Worm (Caenorhabditis elegans): ENCODE results near the gene T10B5.8.

T10B5.8 gene

DNA sequence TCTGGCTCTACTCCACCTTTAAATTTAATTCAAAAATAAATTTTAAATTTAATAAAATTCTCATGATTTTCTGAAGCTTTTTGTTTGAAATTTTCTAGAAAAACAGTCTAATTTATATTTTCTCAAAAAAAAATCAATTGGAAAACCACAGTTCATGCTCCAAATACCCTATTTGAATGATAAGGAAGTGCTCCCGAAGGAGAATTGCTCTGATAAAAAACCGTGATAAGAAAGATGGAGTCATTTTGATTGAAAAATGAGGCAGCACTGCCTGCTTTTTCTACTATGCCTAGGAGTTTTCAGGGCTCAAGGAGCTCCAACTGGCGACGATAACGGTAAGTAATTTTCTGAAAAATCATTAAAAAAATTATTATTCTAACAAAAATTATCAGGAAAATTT lies 4.1 kb downstream of the T10B5.8 start, which contains the start of gene T10B5.7:
TSS of gene T10B5.7 (plus strand) at position 225 of the 400 bp plus-strand sequence.
- TF ChIP-seq mml-1 (tag; optimal IDR thresholded peaks at IDR 0.05) (no peak), ztf-11 (tag; optimal IDR thresholded peaks at IDR 0.05) (no peak), elt-2 (tag; optimal IDR thresholded peaks at IDR 0.05) (peak; percentile 78), pqm-1 (tag; optimal IDR thresholded peaks at IDR 0.05) (peak; percentile 46), nhr-77 (tag; optimal IDR thresholded peaks at IDR 0.05) (no peak)

DNA sequence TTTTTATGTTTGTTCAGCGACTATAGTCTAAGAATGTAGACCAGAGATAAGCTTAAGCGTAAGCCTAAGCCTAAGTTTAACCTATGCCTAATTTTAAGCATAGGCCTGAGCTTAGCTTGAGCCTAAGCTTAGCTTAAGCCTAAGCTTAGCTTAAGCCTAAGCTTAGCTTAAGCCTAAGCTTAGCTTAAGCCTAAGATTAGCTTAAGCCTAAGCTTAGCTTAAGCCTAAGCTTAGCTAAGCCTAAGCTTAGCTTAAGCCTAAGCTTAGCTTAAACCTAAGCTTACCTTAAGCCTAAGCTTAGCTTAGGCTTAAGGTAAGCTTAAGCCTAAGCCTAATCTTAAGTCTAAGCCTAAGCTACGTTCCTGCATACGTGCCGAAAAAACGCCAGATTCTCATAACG lies 6.7 kb downstream of the T10B5.8 start:
- TF ChIP-seq pqm-1 (tag; optimal IDR thresholded peaks at IDR 0.05): no peak
- no peak for TF ChIP-seq tbx-2 (tag; optimal IDR thresholded peaks at IDR 0.05)
- no peak for TF ChIP-seq eor-1 (tag; optimal IDR thresholded peaks at IDR 0.05)
- TF ChIP-seq daf-12 (tag; optimal IDR thresholded peaks at IDR 0.05): no peak
- TF ChIP-seq sea-2 (GFP tag; optimal IDR thresholded peaks at IDR 0.05): no peak
- TF ChIP-seq fkh-2 (tag; optimal IDR thresholded peaks at IDR 0.05): no peak
- no peak for TF ChIP-seq nhr-12 (tag; optimal IDR thresholded peaks at IDR 0.05)
- TF ChIP-seq mml-1 (tag; optimal IDR thresholded peaks at IDR 0.05): no peak
- no peak for TF ChIP-seq nhr-28 (tag; optimal IDR thresholded peaks at IDR 0.05)
- no peak for TF ChIP-seq nhr-23 (tag; optimal IDR thresholded peaks at IDR 0.05)
- TF ChIP-seq nhr-67 (tag; optimal IDR thresholded peaks at IDR 0.05): no peak
- TF ChIP-seq nhr-76 (tag; optimal IDR thresholded peaks at IDR 0.05): no peak

DNA sequence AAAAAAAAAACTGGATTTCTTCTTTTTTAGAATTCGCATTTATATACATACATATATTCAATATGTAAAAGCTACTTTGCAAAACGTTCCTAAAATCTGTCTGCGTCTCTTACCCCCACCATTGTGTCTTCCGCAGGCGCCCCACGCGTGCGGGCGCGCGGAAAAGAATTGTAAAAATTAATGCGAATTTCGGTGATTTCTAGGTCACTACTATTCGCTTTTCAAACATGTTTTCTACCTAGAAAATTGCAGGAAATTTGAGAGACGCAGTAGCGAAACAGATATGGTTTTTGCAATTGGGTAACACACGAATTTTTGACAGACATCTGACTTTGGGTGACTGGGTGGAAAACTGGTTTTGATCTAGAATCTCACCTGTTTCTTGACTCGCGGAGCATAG lies 13.2 kb downstream of the T10B5.8 start:
- TF ChIP-seq nhr-23 (tag; optimal IDR thresholded peaks at IDR 0.05) (peak; percentile 90), lin-39 (tag; optimal IDR thresholded peaks at IDR 0.05) (peak; percentile 3), nhr-237 (tag; optimal IDR thresholded peaks at IDR 0.05) (no peak), ceh-9 (tag; optimal IDR thresholded peaks at IDR 0.05) (no peak), ztf-11 (tag; optimal IDR thresholded peaks at IDR 0.05) (no peak), mml-1 (tag; optimal IDR thresholded peaks at IDR 0.05) (no peak), fkh-10 (GFP tag; optimal IDR thresholded peaks at IDR 0.05) (no peak), jun-1 (tag; optimal IDR thresholded peaks at IDR 0.05) (no peak), ceh-82 (tag; optimal IDR thresholded peaks at IDR 0.05) (no peak), unc-39 (tag; optimal IDR thresholded peaks at IDR 0.05) (no peak), mdl-1 (tag; optimal IDR thresholded peaks at IDR 0.05) (no peak), nhr-25 (tag; optimal IDR thresholded peaks at IDR 0.05) (peak; percentile 52), egl-5 (tag; optimal IDR thresholded peaks at IDR 0.05) (no peak), lin-15B (tag; optimal IDR thresholded peaks at IDR 0.05) (no peak), elt-3 (tag; optimal IDR thresholded peaks at IDR 0.05) (no peak), zag-1 (tag; optimal IDR thresholded peaks at IDR 0.05) (no peak)

DNA sequence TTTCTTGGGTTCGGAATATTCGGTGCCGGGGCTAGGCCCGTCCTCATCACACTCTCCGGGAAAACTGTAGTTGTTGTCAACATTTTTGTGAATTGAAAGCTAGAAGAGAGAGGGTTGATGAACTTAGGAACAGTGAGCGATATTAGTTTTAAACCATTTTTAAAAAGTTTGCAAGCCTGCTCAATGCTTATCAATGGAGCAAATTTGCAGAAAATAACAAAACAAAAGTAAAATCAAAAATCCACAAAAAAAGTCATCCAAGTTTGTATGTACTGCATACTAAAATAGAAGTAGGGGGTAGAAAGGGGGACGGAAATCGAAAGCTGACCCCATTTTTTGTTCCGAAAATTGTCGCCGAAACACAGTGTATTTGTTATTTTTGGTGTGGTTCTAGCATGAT lies 14.3 kb downstream of the T10B5.8 start, which contains the start of gene T10B5.10:
TSS of gene T10B5.10 (minus strand) at position 101 of the 400 bp plus-strand sequence.
- no peak for TF ChIP-seq fos-1 (tag; optimal IDR thresholded peaks at IDR 0.05)
- no peak for TF ChIP-seq hmg-11 (tag; optimal IDR thresholded peaks at IDR 0.05)
- no peak for TF ChIP-seq sea-2 (GFP tag; optimal IDR thresholded peaks at IDR 0.05)
- TF ChIP-seq lin-15B (tag; optimal IDR thresholded peaks at IDR 0.05): no peak
- no peak for TF ChIP-seq lsy-12 (tag; optimal IDR thresholded peaks at IDR 0.05)
- no peak for TF ChIP-seq ama-1 (optimal IDR thresholded peaks at IDR 0.05)
- no peak for TF ChIP-seq mdl-1 (tag; optimal IDR thresholded peaks at IDR 0.05)
- no peak for TF ChIP-seq ceh-28 (tag; optimal IDR thresholded peaks at IDR 0.05)
- no peak for TF ChIP-seq ztf-4 (tag; optimal IDR thresholded peaks at IDR 0.05)
- TF ChIP-seq ceh-82 (tag; optimal IDR thresholded peaks at IDR 0.05): no peak
- TF ChIP-seq nhr-77 (tag; optimal IDR thresholded peaks at IDR 0.05): no peak

DNA sequence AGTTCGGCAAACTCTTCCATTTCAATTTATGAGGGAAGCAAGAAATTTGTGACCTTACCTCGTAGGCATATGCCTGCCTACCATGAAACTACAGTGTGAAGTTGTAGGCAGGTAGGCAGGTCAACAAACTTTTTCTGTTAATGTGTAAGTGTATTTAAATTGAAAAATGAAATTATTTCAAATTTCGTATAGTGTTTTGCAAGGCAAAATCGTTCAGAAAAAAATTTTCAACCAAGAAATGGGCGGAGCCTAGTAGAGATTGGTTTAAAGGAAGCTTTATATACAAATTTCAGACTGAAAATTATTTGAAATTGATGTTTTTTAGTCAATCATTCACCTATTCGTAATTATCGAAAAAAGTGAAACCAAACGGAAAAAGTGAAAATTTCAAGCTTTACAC lies 16.0 kb downstream of the T10B5.8 start:
- TF ChIP-seq ceh-16 (tag; optimal IDR thresholded peaks at IDR 0.05) (no peak), fos-1 (tag; optimal IDR thresholded peaks at IDR 0.05) (no peak), nhr-43 (tag; optimal IDR thresholded peaks at IDR 0.05; ENCODE audit: poor library complexity, severe bottlenecking) (no peak), ceh-28 (tag; optimal IDR thresholded peaks at IDR 0.05) (no peak), R02D3.7 (tag; optimal IDR thresholded peaks at IDR 0.05) (no peak), fkh-10 (GFP tag; optimal IDR thresholded peaks at IDR 0.05) (no peak), nhr-12 (tag; optimal IDR thresholded peaks at IDR 0.05) (no peak), ztf-11 (tag; optimal IDR thresholded peaks at IDR 0.05) (no peak)

Measured in whole organism, L3 larva.